Worm (Caenorhabditis elegans) whole organism, young adult: ENCODE data around the gene R13A1.1.

Experiments
- B0261.1 ChIP-seq: sonication (generic microtip); optimal IDR thresholded peaks from 2 replicates; lab custom pipeline; 2016; ENCODE audit warnings: mild to moderate bottlenecking, missing genetic modification characterization, moderate library complexity, missing compliant biosample characterization
- B0336.3 ChIP-seq: fragments of 200-800 bp; sonication (Bioruptor generic); IDR thresholded peaks from 2 replicates; pipeline ENCODE4 v1.3.6; 2022; ENCODE audit warnings: missing genetic modification characterization, missing compliant biosample characterization
- F10E7.11 ChIP-seq: sonication (generic microtip); optimal IDR thresholded peaks from 2 replicates; lab custom pipeline; 2017; ENCODE audit warnings: mild to moderate bottlenecking, missing genetic modification characterization, moderate library complexity, missing compliant biosample characterization
- F23B12.7 ChIP-seq: sonication (generic microtip); optimal IDR thresholded peaks from 2 replicates; lab custom pipeline; 2017; ENCODE audit warnings: missing genetic modification characterization, mild to moderate bottlenecking, missing compliant biosample characterization, antibody characterized with exemption, moderate library complexity; ENCODE audit not compliant: insufficient read depth
- K11D2.4 ChIP-seq: fragments of 200-800 bp; sonication (Bioruptor generic); IDR thresholded peaks from 2 replicates; pipeline ENCODE4 v1.3.6; 2022; ENCODE audit warnings: missing genetic modification reagents, missing genetic modification characterization, missing compliant biosample characterization
- ZK185.1 ChIP-seq: sonication (generic microtip); optimal IDR thresholded peaks from 2 replicates; lab custom pipeline; 2016; ENCODE audit warnings: mild to moderate bottlenecking, missing genetic modification characterization, missing compliant biosample characterization; ENCODE audit not compliant: poor library complexity, severe bottlenecking
- atf-7 ChIP-seq: sonication (generic microtip); optimal IDR thresholded peaks from 2 replicates; lab custom pipeline; 2017; ENCODE audit warnings: mild to moderate bottlenecking, missing genetic modification characterization, missing compliant biosample characterization
- attf-3 ChIP-seq: fragments of 200-800 bp; sonication (Bioruptor generic); conservative IDR thresholded peaks from 2 replicates; pipeline ENCODE4 v1.3.6; 2022; ENCODE audit warnings: missing genetic modification reagents, missing genetic modification characterization, missing compliant biosample characterization
- attf-5 ChIP-seq: fragments of 200-800 bp; sonication (Bioruptor generic); optimal IDR thresholded peaks from 2 replicates; lab custom pipeline; 2018; ENCODE audit warnings: mild to moderate bottlenecking, missing genetic modification characterization, missing compliant biosample characterization
- bed-1 ChIP-seq: fragments of 200-800 bp; sonication (Bioruptor generic); IDR thresholded peaks from 2 replicates; pipeline ENCODE4 v1.3.6; 2022; ENCODE audit warnings: missing genetic modification reagents, missing genetic modification characterization, missing compliant biosample characterization
- cebp-1 ChIP-seq, 2 experiments: fragments of 200-800 bp in 1 of 2; sonication (Bioruptor generic) in 1 of 2; sonication (generic microtip) in 1 of 2; IDR thresholded peaks in 1 of 2; optimal IDR thresholded peaks in 1 of 2; 2 replicates each; pipeline versions ENCODE4 v1.3.6 to Lab custom; 2017 to 2022; ENCODE audit warnings: missing compliant biosample characterization in 2 of 2, missing genetic modification characterization in 2 of 2, mild to moderate bottlenecking in 1 of 2, missing genetic modification reagents in 1 of 2, moderate library complexity in 1 of 2
- cebp-2 ChIP-seq: fragments of 200-800 bp; sonication (Bioruptor generic); IDR thresholded peaks from 2 replicates; pipeline ENCODE4 v1.3.6; 2022; ENCODE audit warnings: missing genetic modification characterization, missing compliant biosample characterization
- ceh-40 ChIP-seq: fragments of 200-800 bp; sonication (Bioruptor generic); IDR thresholded peaks from 2 replicates; pipeline ENCODE4 v1.3.6; 2022; ENCODE audit warnings: missing genetic modification characterization, missing compliant biosample characterization
- ceh-58 ChIP-seq: fragments of 200-800 bp; sonication (Bioruptor generic); IDR thresholded peaks from 2 replicates; pipeline ENCODE4 v1.3.6; 2022; ENCODE audit warnings: missing genetic modification characterization, missing compliant biosample characterization
- ceh-91 ChIP-seq: fragments of 200-800 bp; sonication (Bioruptor generic); IDR thresholded peaks from 2 replicates; pipeline ENCODE4 v1.3.6; 2022; ENCODE audit warnings: missing genetic modification reagents, missing genetic modification characterization, missing compliant biosample characterization
- chd-7 ChIP-seq: sonication (generic microtip); optimal IDR thresholded peaks from 2 replicates; lab custom pipeline; 2016; ENCODE audit warnings: mild to moderate bottlenecking, missing genetic modification characterization, moderate library complexity, missing compliant biosample characterization
- die-1 ChIP-seq: sonication (generic microtip); optimal IDR thresholded peaks from 2 replicates; lab custom pipeline; 2016; ENCODE audit warnings: missing genotype, mild to moderate bottlenecking, missing genetic modification characterization, missing compliant biosample characterization
- dox-1 ChIP-seq: fragments of 200-800 bp; sonication (Bioruptor generic); IDR thresholded peaks from 2 replicates; pipeline ENCODE4 v1.3.6; 2022; ENCODE audit warnings: missing genetic modification reagents, missing genetic modification characterization, missing compliant biosample characterization
- dpl-1 ChIP-seq: fragments of 150-350 bp; optimal IDR thresholded peaks from 2 replicates; lab custom pipeline; 2014; ENCODE audit warnings: missing biosample characterization, missing genetic modification reagents, missing genetic modification characterization
- efl-1 ChIP-seq: fragments of 150-350 bp; optimal IDR thresholded peaks from 2 replicates; lab custom pipeline; 2014; ENCODE audit warnings: missing biosample characterization, missing genetic modification reagents, missing genetic modification characterization
- egl-18 ChIP-seq: fragments of 200-800 bp; sonication (Bioruptor generic); IDR thresholded peaks from 2 replicates; pipeline ENCODE4 v1.3.6; 2022; ENCODE audit warnings: missing genetic modification reagents, missing genetic modification characterization, missing compliant biosample characterization
- egl-44 ChIP-seq: fragments of 200-800 bp; sonication (Bioruptor generic); IDR thresholded peaks from 2 replicates; pipeline ENCODE4 v1.3.6; 2022; ENCODE audit warnings: missing genetic modification reagents, missing genetic modification characterization, missing compliant biosample characterization
- ekl-4 ChIP-seq: fragments of 200-800 bp; sonication (Bioruptor generic); IDR thresholded peaks from 2 replicates; pipeline ENCODE4 v1.3.6; 2022; ENCODE audit warnings: missing genetic modification reagents, missing genetic modification characterization, missing compliant biosample characterization
- him-1 ChIP-seq: sonication (generic microtip); optimal IDR thresholded peaks from 2 replicates; lab custom pipeline; 2016; ENCODE audit warnings: missing genotype, missing genetic modification reagents, missing genetic modification characterization, missing compliant biosample characterization
- lag-1 ChIP-seq: fragments of 200-800 bp; sonication (Bioruptor generic); IDR thresholded peaks from 2 replicates; pipeline ENCODE4 v1.3.6; 2022; ENCODE audit warnings: missing genetic modification reagents, missing genetic modification characterization, missing compliant biosample characterization
- let-526 ChIP-seq: fragments of 200-800 bp; sonication (Bioruptor generic); IDR thresholded peaks from 2 replicates; pipeline ENCODE4 v1.3.6; 2022; ENCODE audit warnings: missing genetic modification reagents, missing genetic modification characterization, missing compliant biosample characterization
- lin-26 ChIP-seq: fragments of 200-800 bp; sonication (Bioruptor generic); IDR thresholded peaks from 2 replicates; pipeline ENCODE4 v1.3.6; 2022; ENCODE audit warnings: missing genetic modification reagents, missing genetic modification characterization, missing compliant biosample characterization
- lin-40 ChIP-seq: sonication (generic microtip); optimal IDR thresholded peaks from 2 replicates; lab custom pipeline; 2016; ENCODE audit warnings: missing genetic modification characterization, mild to moderate bottlenecking, missing compliant biosample characterization, missing genotype, missing genetic modification reagents
- lin-54 ChIP-seq: fragments of 200-800 bp; sonication (Bioruptor generic); optimal IDR thresholded peaks from 2 replicates; lab custom pipeline; 2018; ENCODE audit warnings: mild to moderate bottlenecking, missing genetic modification characterization, missing compliant biosample characterization
- madf-10 ChIP-seq: sonication (generic microtip); optimal IDR thresholded peaks from 2 replicates; lab custom pipeline; 2016; ENCODE audit warnings: mild to moderate bottlenecking, missing genetic modification characterization, missing compliant biosample characterization
- mxl-1 ChIP-seq: sonication (generic microtip); optimal IDR thresholded peaks from 2 replicates; lab custom pipeline; 2016; ENCODE audit warnings: missing genetic modification characterization, missing compliant biosample characterization
- nhr-27 ChIP-seq: fragments of 200-800 bp; sonication (Bioruptor generic); optimal IDR thresholded peaks from 2 replicates; lab custom pipeline; 2018; ENCODE audit warnings: mild to moderate bottlenecking, missing genetic modification characterization, moderate library complexity, missing compliant biosample characterization
- nhr-80 ChIP-seq: sonication (generic microtip); optimal IDR thresholded peaks from 2 replicates; lab custom pipeline; 2016; ENCODE audit warnings: missing genetic modification characterization, missing compliant biosample characterization
- pbrm-1 ChIP-seq: fragments of 200-800 bp; sonication (Bioruptor generic); IDR thresholded peaks from 2 replicates; pipeline ENCODE4 v1.3.6; 2022; ENCODE audit warnings: missing genetic modification reagents, missing genetic modification characterization, missing compliant biosample characterization
- pha-4 ChIP-seq: fragments of 150-350 bp; sonication (generic microtip); optimal IDR thresholded peaks from 2 replicates; lab custom pipeline; 2014; ENCODE audit warnings: missing biosample characterization, missing genetic modification reagents, missing genetic modification characterization
- repo-1 ChIP-seq: sonication (generic microtip); optimal IDR thresholded peaks from 2 replicates; lab custom pipeline; 2017; ENCODE audit warnings: mild to moderate bottlenecking, missing genetic modification characterization, missing compliant biosample characterization
- sdz-38 ChIP-seq: sonication (generic microtip); optimal IDR thresholded peaks from 2 replicates; lab custom pipeline; 2016; ENCODE audit warnings: missing genotype, missing genetic modification characterization, missing compliant biosample characterization
- snpc-1.1 ChIP-seq: sonication (generic microtip); optimal IDR thresholded peaks from 2 replicates; lab custom pipeline; 2017; ENCODE audit warnings: missing genetic modification characterization, mild to moderate bottlenecking, missing compliant biosample characterization, antibody characterized with exemption, moderate library complexity, missing genotype, missing genetic modification reagents; ENCODE audit not compliant: insufficient read depth
- snpc-1.3 ChIP-seq: sonication (generic microtip); optimal IDR thresholded peaks from 2 replicates; lab custom pipeline; 2017; ENCODE audit warnings: missing genetic modification characterization, mild to moderate bottlenecking, missing compliant biosample characterization, antibody characterized with exemption, moderate library complexity, missing genotype, missing genetic modification reagents; ENCODE audit not compliant: insufficient read depth
- snpc-4 ChIP-seq, 5 experiments: fragments of 150-350 bp in 1 of 5; sonication (generic microtip) in 4 of 5; optimal IDR thresholded peaks; 2 replicates each; lab custom pipeline; 2014 to 2018; ENCODE audit warnings: missing genetic modification characterization in 5 of 5, missing biosample characterization in 3 of 5, antibody characterized with exemption in 2 of 5, mild to moderate bottlenecking in 2 of 5, missing compliant biosample characterization in 2 of 5, missing genotype in 2 of 5, moderate library complexity in 2 of 5, missing genetic modification reagents in 1 of 5
- tbx-9 ChIP-seq: sonication (generic microtip); optimal IDR thresholded peaks from 2 replicates; lab custom pipeline; 2016; ENCODE audit warnings: borderline replicate concordance, missing genetic modification characterization, inconsistent platforms, missing compliant biosample characterization
- zim-3 ChIP-seq: sonication (generic microtip); optimal IDR thresholded peaks from 2 replicates; lab custom pipeline; 2017; ENCODE audit warnings: mild to moderate bottlenecking, missing genetic modification characterization, moderate library complexity, missing compliant biosample characterization
- ztf-25 ChIP-seq: fragments of 200-800 bp; sonication (Bioruptor generic); IDR thresholded peaks from 2 replicates; pipeline ENCODE4 v1.3.6; 2022; ENCODE audit warnings: missing genetic modification reagents, missing genetic modification characterization, missing compliant biosample characterization
- ztf-26 ChIP-seq: sonication (generic microtip); optimal IDR thresholded peaks from 2 replicates; lab custom pipeline; 2017; ENCODE audit warnings: missing genetic modification characterization, missing compliant biosample characterization
- ztf-28 ChIP-seq: fragments of 200-800 bp; sonication (Bioruptor generic); IDR thresholded peaks from 2 replicates; pipeline ENCODE4 v1.3.6; 2022; ENCODE audit warnings: missing genetic modification reagents, missing genetic modification characterization, missing compliant biosample characterization
- ztf-6 ChIP-seq: fragments of 200-800 bp; sonication (Bioruptor generic); IDR thresholded peaks from 2 replicates; pipeline ENCODE4 v1.3.6; 2022; ENCODE audit warnings: missing genetic modification reagents, missing genetic modification characterization, missing compliant biosample characterization

The R13A1.1 gene

ce11 chrIV:7188528-7189422 is 31.1 kb upstream of the R13A1.1 start, which contains the start of gene srlf-7 (continued):
- TF ChIP-seq attf-5 = peak; percentile 51
- TF ChIP-seq lin-40 (tag; lab: Kevin White, UChicago) = peak; percentile 63
- TF ChIP-seq dpl-1 (GFP tag; lab: Kevin White, UChicago) = no peak
- no peak for TF ChIP-seq cebp-2
- TF ChIP-seq lag-1 = no peak
- peak; percentile 80 for TF ChIP-seq pha-4 (tag; lab: Kevin White, UChicago)
- TF ChIP-seq F10E7.11 (tag; lab: Kevin White, UChicago) = no peak
- TF ChIP-seq mxl-1 (tag; lab: Kevin White, UChicago) = no peak
- TF ChIP-seq egl-44 (GFP tag; lab: Robert Waterston, UW) = 0 out of 2 replicates have a peak, but pooled peaks have one; percentile 22
- peak; percentile 13 for TF ChIP-seq madf-10
- no peak for TF ChIP-seq egl-18 (GFP tag; lab: Robert Waterston, UW)
- no peak for TF ChIP-seq lin-26
- no peak for TF ChIP-seq snpc-4 (GFP tag; optimal IDR thresholded peaks at IDR 0.05; lab: Kevin White, UChicago)
- TF ChIP-seq snpc-4 (tag; optimal IDR thresholded peaks at IDR 0.05; lab: Kevin White, UChicago) = peak in 2 of 4 experiments; percentile 4 to 8
- no peak for TF ChIP-seq let-526 (GFP tag; lab: Robert Waterston, UW)
- TF ChIP-seq snpc-1.1 = no peak
- no peak for TF ChIP-seq pbrm-1
- no peak for TF ChIP-seq snpc-1.3 (tag; lab: Kevin White, UChicago)
- no peak for TF ChIP-seq ceh-40
- no peak for TF ChIP-seq die-1 (tag; lab: Kevin White, UChicago)
- TF ChIP-seq ceh-58 = no peak
- no peak for TF ChIP-seq him-1 (tag; lab: Kevin White, UChicago)
- peak; percentile 11 for TF ChIP-seq lin-54
- TF ChIP-seq attf-3 (GFP tag; lab: Robert Waterston, UW) = no peak
- TF ChIP-seq efl-1 = no peak
- TF ChIP-seq ztf-6 (GFP tag; lab: Robert Waterston, UW) = no peak
- TF ChIP-seq F23B12.7 (tag; lab: Kevin White, UChicago) = no peak
- no peak for TF ChIP-seq B0336.3 (GFP tag; lab: Robert Waterston, UW)
- TF ChIP-seq, all 124 proteins: peak for 18

ce11 chrIV:7190409-7190808 is 29.4 kb upstream of the R13A1.1 start:
- no peak for TF ChIP-seq dox-1 (GFP tag; lab: Robert Waterston, UW)
- no peak for TF ChIP-seq pbrm-1
- peak; percentile 1 for TF ChIP-seq ZK185.1 (tag; lab: Kevin White, UChicago)
- TF ChIP-seq B0261.1 (tag; lab: Kevin White, UChicago) = no peak
- no peak for TF ChIP-seq zim-3
- no peak for TF ChIP-seq chd-7
- TF ChIP-seq ztf-25 (GFP tag; lab: Robert Waterston, UW) = no peak
- no peak for TF ChIP-seq K11D2.4 (GFP tag; lab: Robert Waterston, UW)
- TF ChIP-seq madf-10 = no peak
- TF ChIP-seq nhr-27 = no peak
- no peak for TF ChIP-seq cebp-1 (GFP tag; IDR thresholded peaks at IDR 0.05; lab: Robert Waterston, UW)
- TF ChIP-seq cebp-1 (tag; optimal IDR thresholded peaks at IDR 0.05; lab: Kevin White, UChicago) = no peak
- TF ChIP-seq ekl-4 = no peak
- TF ChIP-seq sdz-38 = no peak
- TF ChIP-seq repo-1 (tag; lab: Kevin White, UChicago) = no peak
- peak; percentile 57 for TF ChIP-seq atf-7
- no peak for TF ChIP-seq ztf-28
- TF ChIP-seq tbx-9 (tag; lab: Kevin White, UChicago) = no peak
- TF ChIP-seq ceh-91 (GFP tag; lab: Robert Waterston, UW) = no peak
- no peak for TF ChIP-seq lin-26
- TF ChIP-seq ztf-26 (tag; lab: Kevin White, UChicago) = peak; percentile 34
- no peak for TF ChIP-seq bed-1 (GFP tag; lab: Robert Waterston, UW)
- TF ChIP-seq nhr-80 (tag; lab: Kevin White, UChicago) = peak; percentile 76
